Worm (Caenorhabditis elegans) whole organism, young adult: ENCODE data around the gene col-88.

Experiments
- ama-1 ChIP-seq, 3 experiments: fragments of 150-350 bp in 1 of 3; sonication (generic microtip) in 2 of 3; optimal IDR thresholded peaks; 2 replicates each; lab custom pipeline; 2014 to 2018; ENCODE audit warnings: missing biosample characterization in 2 of 3, missing genetic modification characterization in 2 of 3, missing genetic modification reagents in 2 of 3
- gei-17 ChIP-seq: fragments of 200-800 bp; sonication (Bioruptor generic); optimal IDR thresholded peaks from 2 replicates; lab custom pipeline; 2018; ENCODE audit warnings: mild to moderate bottlenecking, missing genetic modification characterization, missing compliant biosample characterization
- madf-3 ChIP-seq: fragments of 200-800 bp; sonication (Bioruptor generic); IDR thresholded peaks from 2 replicates; pipeline ENCODE4 v1.3.6; 2022; ENCODE audit warnings: missing genetic modification reagents, missing genetic modification characterization, missing compliant biosample characterization
- sea-2 ChIP-seq: fragments of 200-800 bp; sonication (Bioruptor generic); IDR thresholded peaks from 2 replicates; pipeline ENCODE4 v1.3.6; 2022; ENCODE audit warnings: missing genetic modification characterization, missing compliant biosample characterization

ce11 chrIII:50418-50817, 9.6 kb downstream of the col-88 start:
- TF ChIP-seq madf-3 (no peak), ama-1 (optimal IDR thresholded peaks at IDR 0.05; lab: Kevin White, UChicago) (no peak), ama-1 (GFP tag; optimal IDR thresholded peaks at IDR 0.05; lab: Kevin White, UChicago) (no peak), sea-2 (GFP tag; lab: Robert Waterston, UW) (no peak), gei-17 (no peak)
